Worm (Caenorhabditis elegans) whole organism, L3 larva: ENCODE measurements around the gene dro-1.
A peak's percentile ranks its signal among the peaks of the same experiment; 100 is the strongest.

Experiments
- R02D3.7 ChIP-seq: fragments of 150-350 bp; optimal IDR thresholded peaks from 2 replicates; lab custom pipeline; 2014; ENCODE audit warnings: missing biosample characterization, missing genetic modification characterization
- ZK546.5 ChIP-seq: sonication (generic microtip); optimal IDR thresholded peaks from 2 replicates; lab custom pipeline; 2017; ENCODE audit warnings: missing biosample characterization, missing genetic modification characterization
- aly-2 ChIP-seq: fragments of 150-350 bp; optimal IDR thresholded peaks from 2 replicates; lab custom pipeline; 2014; ENCODE audit warnings: missing biosample characterization, missing genetic modification characterization
- ama-1 ChIP-seq: fragments of 150-350 bp; optimal IDR thresholded peaks from 2 replicates; lab custom pipeline; 2018
- ceh-16 ChIP-seq: sonication (generic microtip); optimal IDR thresholded peaks from 2 replicates; lab custom pipeline; 2017; ENCODE audit warnings: missing biosample characterization, missing genetic modification characterization
- ceh-28 ChIP-seq: fragments of 150-350 bp; optimal IDR thresholded peaks from 2 replicates; lab custom pipeline; 2014; ENCODE audit warnings: missing biosample characterization, missing genetic modification reagents, missing genetic modification characterization
- ceh-82 ChIP-seq: fragments of 150-350 bp; optimal IDR thresholded peaks from 2 replicates; lab custom pipeline; 2014; ENCODE audit warnings: missing biosample characterization, missing genetic modification characterization
- egl-27 ChIP-seq: sonication (generic microtip); optimal IDR thresholded peaks from 4 replicates; lab custom pipeline; 2017; ENCODE audit warnings: missing biosample characterization, missing genetic modification reagents, missing genetic modification characterization
- egl-5 ChIP-seq: fragments of 150-350 bp; optimal IDR thresholded peaks from 2 replicates; lab custom pipeline; 2017; ENCODE audit warnings: missing biosample characterization, missing genetic modification reagents, missing genetic modification characterization, inconsistent platforms
- elt-1 ChIP-seq: fragments of 150-350 bp; optimal IDR thresholded peaks from 2 replicates; lab custom pipeline; 2014; ENCODE audit warnings: missing biosample characterization, missing genetic modification characterization
- elt-2 ChIP-seq: sonication (generic microtip); optimal IDR thresholded peaks from 2 replicates; lab custom pipeline; 2016; ENCODE audit warnings: missing genetic modification reagents, mild to moderate bottlenecking, missing genetic modification characterization, missing compliant biosample characterization
- eor-1 ChIP-seq, 2 experiments: fragments of 150-350 bp; optimal IDR thresholded peaks; 2 replicates each; lab custom pipeline; 2014 to 2018; ENCODE audit warnings: missing biosample characterization in 2 of 2, missing genetic modification characterization in 2 of 2
- fkh-10 ChIP-seq: sonication (generic microtip); optimal IDR thresholded peaks from 2 replicates; lab custom pipeline; 2017; ENCODE audit warnings: missing biosample characterization, missing genetic modification reagents, missing genetic modification characterization
- fkh-2 ChIP-seq: fragments of 150-350 bp; optimal IDR thresholded peaks from 2 replicates; lab custom pipeline; 2014; ENCODE audit warnings: missing biosample characterization, missing genetic modification reagents, missing genetic modification characterization
- fos-1 ChIP-seq: fragments of 150-350 bp; optimal IDR thresholded peaks from 2 replicates; lab custom pipeline; 2014; ENCODE audit warnings: missing biosample characterization, missing genetic modification characterization
- hmg-11 ChIP-seq: sonication (generic microtip); optimal IDR thresholded peaks from 2 replicates; lab custom pipeline; 2016; ENCODE audit warnings: missing genetic modification characterization, missing compliant biosample characterization
- jun-1 ChIP-seq: fragments of 150-350 bp; optimal IDR thresholded peaks from 2 replicates; lab custom pipeline; 2014; ENCODE audit warnings: missing biosample characterization, missing genetic modification reagents, missing genetic modification characterization
- lin-15B ChIP-seq: fragments of 150-350 bp; optimal IDR thresholded peaks from 2 replicates; lab custom pipeline; 2014; ENCODE audit warnings: missing biosample characterization, missing genetic modification characterization
- lin-39 ChIP-seq: fragments of 150-350 bp; optimal IDR thresholded peaks from 2 replicates; lab custom pipeline; 2018; ENCODE audit warnings: missing biosample characterization, missing genetic modification reagents, missing genetic modification characterization
- lsy-12 ChIP-seq: sonication (generic microtip); optimal IDR thresholded peaks from 2 replicates; lab custom pipeline; 2016; ENCODE audit warnings: mild to moderate bottlenecking, missing genetic modification characterization, missing compliant biosample characterization
- mdl-1 ChIP-seq: fragments of 150-350 bp; optimal IDR thresholded peaks from 2 replicates; lab custom pipeline; 2014; ENCODE audit warnings: missing biosample characterization, missing genetic modification characterization
- mml-1 ChIP-seq: fragments of 150-350 bp; sonication (generic microtip); optimal IDR thresholded peaks from 3 replicates; lab custom pipeline; 2014; ENCODE audit warnings: missing biosample characterization, missing genetic modification characterization
- nfya-1 ChIP-seq: sonication (generic microtip); optimal IDR thresholded peaks from 2 replicates; lab custom pipeline; 2017; ENCODE audit warnings: missing genetic modification characterization, mild to moderate bottlenecking, missing compliant biosample characterization, antibody characterized with exemption, moderate library complexity; ENCODE audit not compliant: insufficient read depth
- nhr-11 ChIP-seq: fragments of 150-350 bp; optimal IDR thresholded peaks from 2 replicates; lab custom pipeline; 2014; ENCODE audit warnings: missing biosample characterization, missing genetic modification characterization
- nhr-12 ChIP-seq: fragments of 150-350 bp; optimal IDR thresholded peaks from 2 replicates; lab custom pipeline; 2014; ENCODE audit warnings: missing biosample characterization, missing genetic modification characterization
- nhr-23 ChIP-seq: fragments of 150-350 bp; optimal IDR thresholded peaks from 2 replicates; lab custom pipeline; 2014; ENCODE audit warnings: missing biosample characterization, missing genetic modification reagents, missing genetic modification characterization
- nhr-237 ChIP-seq: fragments of 150-350 bp; optimal IDR thresholded peaks from 2 replicates; lab custom pipeline; 2014; ENCODE audit warnings: missing biosample characterization, missing genetic modification characterization
- nhr-28 ChIP-seq: fragments of 150-350 bp; optimal IDR thresholded peaks from 2 replicates; lab custom pipeline; 2014; ENCODE audit warnings: missing biosample characterization, missing genetic modification characterization
- nhr-43 ChIP-seq: sonication (generic microtip); optimal IDR thresholded peaks from 2 replicates; lab custom pipeline; 2016; ENCODE audit warnings: mild to moderate bottlenecking, missing genetic modification characterization, missing compliant biosample characterization; ENCODE audit not compliant: poor library complexity, severe bottlenecking
- nhr-67 ChIP-seq: fragments of 150-350 bp; optimal IDR thresholded peaks from 2 replicates; lab custom pipeline; 2014; ENCODE audit warnings: missing biosample characterization, missing genetic modification characterization
- nhr-76 ChIP-seq: fragments of 150-350 bp; sonication (generic microtip); optimal IDR thresholded peaks from 5 replicates; lab custom pipeline; 2014; ENCODE audit warnings: missing biosample characterization, missing genetic modification characterization
- nhr-77 ChIP-seq: fragments of 150-350 bp; optimal IDR thresholded peaks from 2 replicates; lab custom pipeline; 2014; ENCODE audit warnings: missing biosample characterization, missing genetic modification characterization
- pha-4 ChIP-seq: fragments of 150-350 bp; optimal IDR thresholded peaks from 2 replicates; lab custom pipeline; 2014; ENCODE audit warnings: missing biosample characterization, missing genetic modification reagents, missing genetic modification characterization
- sea-2 ChIP-seq: fragments of 150-350 bp; sonication (generic microtip); optimal IDR thresholded peaks from 4 replicates; lab custom pipeline; 2014; ENCODE audit warnings: missing biosample characterization, missing genetic modification reagents, missing genetic modification characterization
- skn-1 ChIP-seq: fragments of 150-350 bp; optimal IDR thresholded peaks from 2 replicates; lab custom pipeline; 2014; ENCODE audit warnings: missing biosample characterization, missing genetic modification characterization
- snpc-4 ChIP-seq: fragments of 150-350 bp; optimal IDR thresholded peaks from 2 replicates; lab custom pipeline; 2014; ENCODE audit warnings: missing biosample characterization, missing genetic modification characterization
- tbx-2 ChIP-seq: sonication (generic microtip); optimal IDR thresholded peaks from 2 replicates; lab custom pipeline; 2016; ENCODE audit warnings: mild to moderate bottlenecking, missing genetic modification characterization, missing compliant biosample characterization
- unc-39 ChIP-seq: sonication (generic microtip); optimal IDR thresholded peaks from 4 replicates; lab custom pipeline; 2017; ENCODE audit warnings: missing biosample characterization, missing genetic modification characterization
- unc-62 ChIP-seq: fragments of 150-350 bp; sonication (generic microtip); optimal IDR thresholded peaks from 4 replicates; lab custom pipeline; 2014; ENCODE audit warnings: missing biosample characterization, missing genetic modification reagents, missing genetic modification characterization
- zag-1 ChIP-seq: fragments of 150-350 bp; optimal IDR thresholded peaks from 2 replicates; lab custom pipeline; 2014; ENCODE audit warnings: missing biosample characterization, missing genetic modification characterization
- ztf-11 ChIP-seq: fragments of 150-350 bp; optimal IDR thresholded peaks from 2 replicates; lab custom pipeline; 2014; ENCODE audit warnings: missing biosample characterization, missing genetic modification characterization

dro-1 gene

ce11 chrIII:13333754-13334153 is 8.7 kb upstream of the dro-1 start, which contains the start of gene sdz-20:
Gene sdz-20, plus strand, starts transcription at chrIII:13334054.
- TF ChIP-seq fos-1 (tag; lab: Kevin White, UChicago) (no peak), nhr-237 (tag; lab: Kevin White, UChicago) (no peak), R02D3.7 (tag; lab: Kevin White, UChicago) (no peak), eor-1 (tag; optimal IDR thresholded peaks at IDR 0.05; lab: Kevin White, UChicago) (no peak), nhr-12 (tag; lab: Kevin White, UChicago) (no peak), unc-39 (tag; lab: Kevin White, UChicago) (no peak), lsy-12 (tag; lab: Kevin White, UChicago) (no peak), lin-39 (tag; lab: Kevin White, UChicago) (no peak), ztf-11 (no peak), pha-4 (no peak), nhr-67 (no peak), jun-1 (tag; lab: Kevin White, UChicago) (no peak), snpc-4 (tag; lab: Kevin White, UChicago) (no peak), aly-2 (tag; lab: Kevin White, UChicago) (no peak), nfya-1 (tag; lab: Kevin White, UChicago) (no peak), elt-1 (tag; lab: Kevin White, UChicago) (no peak), nhr-76 (no peak), ceh-82 (tag; lab: Kevin White, UChicago) (no peak)
- TF ChIP-seq, all 47 proteins: peak for 0

- no peak for TF ChIP-seq ceh-28
- TF ChIP-seq nhr-12 (tag; lab: Kevin White, UChicago): no peak
- no peak for TF ChIP-seq ama-1 (lab: Kevin White, UChicago)
- TF ChIP-seq unc-39 (tag; lab: Kevin White, UChicago): no peak
- TF ChIP-seq fkh-2 (tag; lab: Kevin White, UChicago): no peak
- no peak for TF ChIP-seq nhr-43 (tag; lab: Kevin White, UChicago)
- TF ChIP-seq nhr-11 (tag; lab: Kevin White, UChicago): no peak
- TF ChIP-seq lin-15B (tag; lab: Kevin White, UChicago): no peak
- TF ChIP-seq skn-1 (tag; lab: Kevin White, UChicago): no peak
- TF ChIP-seq ceh-16: no peak
- TF ChIP-seq ceh-82 (tag; lab: Kevin White, UChicago): no peak
- no peak for TF ChIP-seq elt-2 (tag; lab: Kevin White, UChicago)
- no peak for TF ChIP-seq snpc-4 (tag; lab: Kevin White, UChicago)
- TF ChIP-seq ZK546.5 (tag; lab: Kevin White, UChicago): no peak
- no peak for TF ChIP-seq aly-2 (tag; lab: Kevin White, UChicago)
- no peak for TF ChIP-seq elt-1 (tag; lab: Kevin White, UChicago)
- no peak for TF ChIP-seq fos-1 (tag; lab: Kevin White, UChicago)
- TF ChIP-seq zag-1 (tag; lab: Kevin White, UChicago): no peak
These were observed 2.8 kb upstream of the dro-1 start, which contains the start of gene F53A2.3 for ce11 chrIII:13339672-13340071. Gene F53A2.3, minus strand, starts transcription at chrIII:13339772.

ce11 chrIII:13340504-13341274 is 1.8 kb upstream of the dro-1 start:
- TF ChIP-seq ceh-16: no peak
- TF ChIP-seq elt-2 (tag; lab: Kevin White, UChicago): peak; percentile 10
- no peak for TF ChIP-seq egl-27 (tag; lab: Kevin White, UChicago)
- TF ChIP-seq hmg-11 (tag; lab: Kevin White, UChicago): peak; percentile 23
- no peak for TF ChIP-seq ZK546.5 (tag; lab: Kevin White, UChicago)
- TF ChIP-seq pha-4: no peak
- no peak for TF ChIP-seq elt-1 (tag; lab: Kevin White, UChicago)
- no peak for TF ChIP-seq mdl-1 (tag; lab: Kevin White, UChicago)
- TF ChIP-seq unc-62 (GFP tag; lab: Kevin White, UChicago): no peak
- no peak for TF ChIP-seq sea-2 (GFP tag; lab: Kevin White, UChicago)
- TF ChIP-seq ztf-11: no peak
- TF ChIP-seq skn-1 (tag; lab: Kevin White, UChicago): no peak
- TF ChIP-seq lin-15B (tag; lab: Kevin White, UChicago): peak; percentile 9
- TF ChIP-seq nhr-77 (tag; lab: Kevin White, UChicago): no peak
- no peak for TF ChIP-seq nhr-23 (tag; lab: Kevin White, UChicago)
- no peak for TF ChIP-seq lin-39 (tag; lab: Kevin White, UChicago)
- no peak for TF ChIP-seq mml-1 (tag; lab: Kevin White, UChicago)
- TF ChIP-seq eor-1 (tag; optimal IDR thresholded peaks at IDR 0.05; lab: Kevin White, UChicago): no peak
- TF ChIP-seq tbx-2 (tag; lab: Kevin White, UChicago): no peak
- TF ChIP-seq nhr-28 (tag; lab: Kevin White, UChicago): no peak
- no peak for TF ChIP-seq lsy-12 (tag; lab: Kevin White, UChicago)
- no peak for TF ChIP-seq fkh-10 (GFP tag; lab: Kevin White, UChicago)
- TF ChIP-seq zag-1 (tag; lab: Kevin White, UChicago): no peak
- TF ChIP-seq fkh-2 (tag; lab: Kevin White, UChicago): no peak
- TF ChIP-seq nhr-12 (tag; lab: Kevin White, UChicago): no peak
- peak; percentile 42 for TF ChIP-seq nfya-1 (tag; lab: Kevin White, UChicago)
- TF ChIP-seq egl-5 (tag; lab: Kevin White, UChicago): no peak
